Worm (Caenorhabditis elegans) whole organism, L2 larva: Measurements from ENCODE around the gene C07B5.2.

Experiments
- C34F6.9 ChIP-seq: fragments of 150-350 bp; optimal IDR thresholded peaks from 2 replicates; lab custom pipeline; 2014; ENCODE audit warnings: missing biosample characterization, missing genetic modification characterization
- F13H6.1 ChIP-seq: sonication (generic microtip); optimal IDR thresholded peaks from 2 replicates; lab custom pipeline; 2016; ENCODE audit warnings: missing genetic modification characterization, missing compliant biosample characterization
- Y55F3AM.14 ChIP-seq: fragments of 200-800 bp; sonication (Bioruptor generic); optimal IDR thresholded peaks from 2 replicates; lab custom pipeline; 2018; ENCODE audit warnings: mild to moderate bottlenecking, missing genetic modification characterization, missing compliant biosample characterization
- alr-1 ChIP-seq: fragments of 150-350 bp; optimal IDR thresholded peaks from 2 replicates; lab custom pipeline; 2014; ENCODE audit warnings: missing biosample characterization, missing genetic modification characterization
- ama-1 ChIP-seq: fragments of 150-350 bp; optimal IDR thresholded peaks from 2 replicates; lab custom pipeline; 2018; ENCODE audit warnings: inconsistent platforms
- blmp-1 ChIP-seq: sonication (generic microtip); optimal IDR thresholded peaks from 2 replicates; lab custom pipeline; 2017; ENCODE audit warnings: missing genetic modification characterization, mild to moderate bottlenecking, missing compliant biosample characterization, antibody characterized with exemption, moderate library complexity; ENCODE audit not compliant: insufficient read depth
- ceh-16 ChIP-seq: fragments of 150-350 bp; optimal IDR thresholded peaks from 2 replicates; lab custom pipeline; 2014; ENCODE audit warnings: missing biosample characterization, missing genetic modification characterization
- ceh-82 ChIP-seq: fragments of 150-350 bp; optimal IDR thresholded peaks from 2 replicates; lab custom pipeline; 2014; ENCODE audit warnings: missing biosample characterization, missing genetic modification characterization
- crh-2 ChIP-seq: sonication (generic microtip); optimal IDR thresholded peaks from 2 replicates; lab custom pipeline; 2017; ENCODE audit warnings: missing biosample characterization, missing genetic modification characterization
- dmd-4 ChIP-seq: sonication (generic microtip); optimal IDR thresholded peaks from 2 replicates; lab custom pipeline; 2017; ENCODE audit warnings: missing biosample characterization, missing genetic modification characterization
- elt-1 ChIP-seq: fragments of 150-350 bp; optimal IDR thresholded peaks from 2 replicates; lab custom pipeline; 2014; ENCODE audit warnings: missing biosample characterization, missing genetic modification characterization
- elt-3 ChIP-seq: sonication (generic microtip); optimal IDR thresholded peaks from 2 replicates; lab custom pipeline; 2017; ENCODE audit warnings: missing biosample characterization, missing genetic modification characterization
- gmeb-1 ChIP-seq: fragments of 150-350 bp; optimal IDR thresholded peaks from 2 replicates; lab custom pipeline; 2014; ENCODE audit warnings: missing biosample characterization, missing genetic modification characterization
- lin-11 ChIP-seq: fragments of 150-350 bp; sonication (generic microtip); optimal IDR thresholded peaks from 2 replicates; lab custom pipeline; 2014; ENCODE audit warnings: missing biosample characterization, missing genetic modification characterization, inconsistent platforms, mixed read lengths
- lin-13 ChIP-seq: fragments of 150-350 bp; optimal IDR thresholded peaks from 2 replicates; lab custom pipeline; 2014; ENCODE audit warnings: missing biosample characterization, missing genetic modification reagents, missing genetic modification characterization
- lsy-2 ChIP-seq, 2 experiments: fragments of 150-350 bp in 1 of 2; sonication (generic microtip) in 1 of 2; optimal IDR thresholded peaks; 2 replicates each; lab custom pipeline; 2014 to 2017; ENCODE audit warnings: missing biosample characterization in 2 of 2, missing genetic modification characterization in 2 of 2
- mab-5 ChIP-seq: fragments of 150-350 bp; optimal IDR thresholded peaks from 2 replicates; lab custom pipeline; 2014; ENCODE audit warnings: missing biosample characterization, missing genetic modification characterization
- mbf-1 ChIP-seq: sonication (generic microtip); optimal IDR thresholded peaks from 2 replicates; lab custom pipeline; 2017; ENCODE audit warnings: missing biosample characterization, missing genetic modification characterization
- nhr-129 ChIP-seq: fragments of 150-350 bp; optimal IDR thresholded peaks from 2 replicates; lab custom pipeline; 2014; ENCODE audit warnings: missing biosample characterization, missing genetic modification characterization
- nhr-23 ChIP-seq: fragments of 150-350 bp; optimal IDR thresholded peaks from 2 replicates; lab custom pipeline; 2014; ENCODE audit warnings: missing biosample characterization, missing genetic modification reagents, missing genetic modification characterization
- nhr-237 ChIP-seq: fragments of 150-350 bp; optimal IDR thresholded peaks from 2 replicates; lab custom pipeline; 2014; ENCODE audit warnings: missing biosample characterization, missing genetic modification characterization
- nhr-25 ChIP-seq: fragments of 150-350 bp; sonication (generic microtip); optimal IDR thresholded peaks from 3 replicates; lab custom pipeline; 2014; ENCODE audit warnings: missing biosample characterization, missing genetic modification characterization
- nhr-6 ChIP-seq: fragments of 150-350 bp; optimal IDR thresholded peaks from 2 replicates; lab custom pipeline; 2014; ENCODE audit warnings: missing biosample characterization, missing genetic modification characterization
- peb-1 ChIP-seq: fragments of 150-350 bp; optimal IDR thresholded peaks from 2 replicates; lab custom pipeline; 2014; ENCODE audit warnings: missing biosample characterization, missing genetic modification characterization
- skn-1 ChIP-seq: sonication (generic microtip); optimal IDR thresholded peaks from 2 replicates; lab custom pipeline; 2017; ENCODE audit warnings: missing biosample characterization, missing genetic modification characterization
- sma-9 ChIP-seq, 2 experiments: fragments of 150-350 bp in 1 of 2; sonication (generic microtip) in 1 of 2; optimal IDR thresholded peaks; 2 replicates each; lab custom pipeline; 2014 to 2016; ENCODE audit warnings: missing genetic modification characterization in 2 of 2, mild to moderate bottlenecking in 1 of 2, missing biosample characterization in 1 of 2, missing compliant biosample characterization in 1 of 2, missing genetic modification reagents in 1 of 2, moderate library complexity in 1 of 2
- snpc-4 ChIP-seq: fragments of 150-350 bp; optimal IDR thresholded peaks from 2 replicates; lab custom pipeline; 2014; ENCODE audit warnings: missing biosample characterization, missing genetic modification characterization
- unc-55 ChIP-seq: fragments of 150-350 bp; sonication (generic microtip); optimal IDR thresholded peaks from 3 replicates; lab custom pipeline; 2014; ENCODE audit warnings: missing biosample characterization, missing genetic modification reagents, missing genetic modification characterization
- unc-62 ChIP-seq: fragments of 150-350 bp; optimal IDR thresholded peaks from 2 replicates; lab custom pipeline; 2014; ENCODE audit warnings: missing biosample characterization, missing genetic modification reagents, missing genetic modification characterization
- ztf-1 ChIP-seq: fragments of 200-800 bp; sonication (Bioruptor generic); conservative IDR thresholded peaks from 2 replicates; pipeline ENCODE4 v1.3.6; 2022; ENCODE audit warnings: missing genetic modification characterization, missing compliant biosample characterization
- ztf-11 ChIP-seq: sonication (generic microtip); optimal IDR thresholded peaks from 2 replicates; lab custom pipeline; 2017; ENCODE audit warnings: missing biosample characterization, missing genetic modification characterization
- ztf-4 ChIP-seq: fragments of 150-350 bp; optimal IDR thresholded peaks from 2 replicates; lab custom pipeline; 2014; ENCODE audit warnings: missing biosample characterization, missing genetic modification characterization

Gene C07B5.2

DNA sequence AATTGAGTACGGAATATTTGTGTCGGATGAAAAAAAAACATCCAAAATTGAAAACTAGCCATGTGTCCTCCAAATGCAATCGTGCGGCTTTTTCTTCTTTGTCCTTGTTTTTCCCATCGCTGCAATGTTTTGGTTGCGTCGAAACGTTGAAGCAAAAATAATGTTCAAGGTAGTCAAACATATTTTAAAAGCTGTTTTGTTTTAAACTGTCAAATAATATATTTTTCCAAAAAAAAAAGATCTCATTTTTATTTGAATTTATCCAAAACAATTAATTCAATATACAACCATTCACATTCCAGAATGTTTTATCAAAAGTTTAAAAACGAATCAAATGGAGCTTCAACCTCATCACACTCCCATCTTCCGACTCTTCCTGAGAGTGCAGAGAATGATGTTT is 1.7 kb upstream of the C07B5.2 start, which contains the start of gene C07B5.6:
Gene C07B5.6 (plus strand): TSS at position 301 of the 400 bp plus-strand sequence.
- no peak for TF ChIP-seq ceh-16
- TF ChIP-seq ztf-1 (GFP tag; lab: Robert Waterston, UW): no peak
- TF ChIP-seq mbf-1 (tag; lab: Kevin White, UChicago): no peak

- TF ChIP-seq ceh-16 (peak; percentile 53), nhr-6 (tag; lab: Kevin White, UChicago) (no peak)
- TF ChIP-seq, all 48 proteins: peak for 1
Measured at ce11 chrX:9512457-9512856, 4.5 kb downstream of the C07B5.2 start.

- TF ChIP-seq mab-5 (no peak), nhr-25 (tag; lab: Kevin White, UChicago) (no peak), unc-55 (GFP tag; lab: Kevin White, UChicago) (no peak), sma-9 (GFP tag; optimal IDR thresholded peaks at IDR 0.05; lab: Kevin White, UChicago) (no peak), sma-9 (tag; optimal IDR thresholded peaks at IDR 0.05; lab: Kevin White, UChicago) (no peak), mbf-1 (tag; lab: Kevin White, UChicago) (no peak), snpc-4 (tag; lab: Kevin White, UChicago) (no peak), skn-1 (no peak), ama-1 (lab: Kevin White, UChicago) (no peak), ztf-11 (tag; lab: Kevin White, UChicago) (no peak), crh-2 (tag; lab: Kevin White, UChicago) (no peak)
Measured at ce11 chrX:9510448-9510847, 6.6 kb downstream of the C07B5.2 start.

DNA sequence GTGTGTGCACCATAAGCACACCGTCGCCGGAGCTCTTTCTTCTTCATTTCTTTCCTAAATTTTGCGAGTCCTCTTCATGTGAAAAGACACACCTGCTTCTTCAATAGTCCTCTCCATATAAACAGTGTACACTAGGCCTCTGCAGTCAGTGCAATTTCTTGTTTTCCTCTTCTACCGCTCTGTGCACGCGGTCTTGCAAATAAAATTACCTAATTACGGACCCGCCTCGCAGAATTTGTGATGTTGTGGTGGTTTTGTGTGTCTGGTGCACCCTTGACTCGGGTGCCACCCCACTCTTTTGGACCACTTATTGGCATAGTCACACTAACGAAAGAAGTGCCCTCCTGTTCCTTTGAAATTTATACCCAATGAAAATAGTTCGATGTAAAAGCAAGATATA is 7.1 kb downstream of the C07B5.2 start:
- no peak for TF ChIP-seq elt-1
- TF ChIP-seq gmeb-1 (tag; lab: Kevin White, UChicago): no peak
- no peak for TF ChIP-seq Y55F3AM.14
- TF ChIP-seq lin-11: no peak
- no peak for TF ChIP-seq nhr-237 (tag; lab: Kevin White, UChicago)

DNA sequence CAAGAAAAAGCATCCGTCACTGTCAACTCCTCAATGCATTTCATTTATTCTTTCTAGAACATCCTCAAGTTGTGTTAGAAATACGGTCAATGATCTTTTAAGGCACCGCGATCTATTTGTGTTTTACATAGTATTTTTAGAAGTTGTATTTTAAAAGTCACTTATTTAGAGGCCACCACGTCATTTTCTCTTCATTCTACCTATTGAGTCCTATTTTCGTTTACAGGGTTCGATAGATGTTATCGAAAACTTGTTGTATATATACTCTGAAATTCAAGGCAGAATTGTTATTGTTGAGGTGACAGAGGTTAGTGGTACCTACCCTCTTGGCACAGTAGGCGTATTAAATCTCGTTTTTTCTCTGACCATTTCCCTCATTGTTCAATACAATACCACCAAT is 7.5 kb downstream of the C07B5.2 start:
- TF ChIP-seq snpc-4 (tag; lab: Kevin White, UChicago): no peak
- no peak for TF ChIP-seq nhr-23

DNA sequence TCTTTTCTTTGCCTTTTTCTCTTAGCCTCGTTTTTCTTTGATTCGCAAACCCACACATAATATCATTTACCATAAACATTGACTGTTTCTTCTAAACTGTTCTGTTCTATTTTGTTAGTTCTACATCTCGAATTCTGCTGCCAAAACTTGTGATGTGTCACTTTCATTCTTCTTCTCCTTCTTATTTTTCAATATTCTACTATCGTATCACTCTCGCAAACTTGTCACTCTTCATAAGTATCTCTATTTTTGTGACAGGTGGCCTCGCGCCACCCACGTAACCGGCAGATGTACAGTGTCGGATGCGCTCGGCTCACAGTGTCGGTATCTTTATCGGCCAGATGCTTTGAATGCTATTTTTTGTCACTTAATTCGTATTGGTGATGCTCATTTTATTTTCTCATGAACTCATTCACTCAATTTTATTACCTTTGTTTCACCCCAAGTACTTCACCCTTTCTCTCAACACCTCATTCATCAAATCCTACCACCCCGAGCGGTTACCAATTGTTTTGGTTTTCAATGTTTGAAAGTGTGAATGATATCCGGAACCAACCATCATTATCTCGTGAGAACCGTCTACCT is 8.5 kb downstream of the C07B5.2 start:
- TF ChIP-seq lsy-2 (tag; optimal IDR thresholded peaks at IDR 0.05; lab: Kevin White, UChicago) (no peak), blmp-1 (tag; lab: Kevin White, UChicago) (peak; percentile 38), nhr-129 (tag; lab: Kevin White, UChicago) (no peak), nhr-25 (tag; lab: Kevin White, UChicago) (peak; percentile 18), nhr-6 (tag; lab: Kevin White, UChicago) (no peak)

ce11 chrX:9506341-9506740 is 10.7 kb downstream of the C07B5.2 start:
- TF ChIP-seq nhr-129 (tag; lab: Kevin White, UChicago) (no peak), elt-3 (tag; lab: Kevin White, UChicago) (no peak), lin-11 (no peak), gmeb-1 (tag; lab: Kevin White, UChicago) (no peak), snpc-4 (tag; lab: Kevin White, UChicago) (no peak), dmd-4 (tag; lab: Kevin White, UChicago) (no peak), mab-5 (no peak), ztf-11 (tag; lab: Kevin White, UChicago) (no peak), ztf-4 (tag; lab: Kevin White, UChicago) (no peak), peb-1 (tag; lab: Kevin White, UChicago) (no peak), nhr-23 (no peak)

ce11 chrX:9504911-9505397 is 12.1 kb downstream of the C07B5.2 start:
- no peak for TF ChIP-seq alr-1
- TF ChIP-seq F13H6.1 (tag; lab: Kevin White, UChicago): no peak
- TF ChIP-seq ztf-1 (GFP tag; lab: Robert Waterston, UW): no peak
- no peak for TF ChIP-seq ceh-82 (tag; lab: Kevin White, UChicago)
- no peak for TF ChIP-seq lin-11
- no peak for TF ChIP-seq peb-1 (tag; lab: Kevin White, UChicago)
- no peak for TF ChIP-seq C34F6.9 (tag; lab: Kevin White, UChicago)
- no peak for TF ChIP-seq unc-62 (GFP tag; lab: Kevin White, UChicago)
- TF ChIP-seq lin-13 (GFP tag; lab: Kevin White, UChicago): no peak
- no peak for TF ChIP-seq sma-9 (GFP tag; optimal IDR thresholded peaks at IDR 0.05; lab: Kevin White, UChicago)
- TF ChIP-seq sma-9 (tag; optimal IDR thresholded peaks at IDR 0.05; lab: Kevin White, UChicago): no peak
- no peak for TF ChIP-seq ceh-16
- no peak for TF ChIP-seq ztf-4 (tag; lab: Kevin White, UChicago)
- TF ChIP-seq nhr-6 (tag; lab: Kevin White, UChicago): no peak
- no peak for TF ChIP-seq nhr-237 (tag; lab: Kevin White, UChicago)
- TF ChIP-seq elt-3 (tag; lab: Kevin White, UChicago): no peak
- TF ChIP-seq dmd-4 (tag; lab: Kevin White, UChicago): no peak
